Worm (Caenorhabditis elegans) whole organism, L2 larva: ENCODE measurements around the gene F21C10.10.

Source experiments
- C34F6.9 ChIP-seq: fragments of 150-350 bp; optimal IDR thresholded peaks from 2 replicates; lab custom pipeline; 2014; ENCODE audit warnings: missing biosample characterization, missing genetic modification characterization
- F13H6.1 ChIP-seq: sonication (generic microtip); optimal IDR thresholded peaks from 2 replicates; lab custom pipeline; 2016; ENCODE audit warnings: missing genetic modification characterization, missing compliant biosample characterization
- R02D3.7 ChIP-seq: fragments of 150-350 bp; optimal IDR thresholded peaks from 2 replicates; lab custom pipeline; 2014; ENCODE audit warnings: missing biosample characterization, missing genetic modification characterization
- ZK546.5 ChIP-seq: sonication (generic microtip); optimal IDR thresholded peaks from 2 replicates; lab custom pipeline; 2017; ENCODE audit warnings: missing biosample characterization, missing genetic modification characterization
- aly-2 ChIP-seq: fragments of 150-350 bp; optimal IDR thresholded peaks from 2 replicates; lab custom pipeline; 2014; ENCODE audit warnings: missing biosample characterization, missing genetic modification characterization
- ama-1 ChIP-seq: fragments of 150-350 bp; optimal IDR thresholded peaks from 2 replicates; lab custom pipeline; 2018; ENCODE audit warnings: inconsistent platforms
- blmp-1 ChIP-seq: sonication (generic microtip); optimal IDR thresholded peaks from 2 replicates; lab custom pipeline; 2017; ENCODE audit warnings: missing genetic modification characterization, mild to moderate bottlenecking, missing compliant biosample characterization, antibody characterized with exemption, moderate library complexity; ENCODE audit not compliant: insufficient read depth
- ceh-16 ChIP-seq: fragments of 150-350 bp; optimal IDR thresholded peaks from 2 replicates; lab custom pipeline; 2014; ENCODE audit warnings: missing biosample characterization, missing genetic modification characterization
- ceh-82 ChIP-seq: fragments of 150-350 bp; optimal IDR thresholded peaks from 2 replicates; lab custom pipeline; 2014; ENCODE audit warnings: missing biosample characterization, missing genetic modification characterization
- egl-27 ChIP-seq: sonication (generic microtip); optimal IDR thresholded peaks from 3 replicates; lab custom pipeline; 2017; ENCODE audit warnings: missing biosample characterization, missing genetic modification reagents, missing genetic modification characterization
- fos-1 ChIP-seq: fragments of 150-350 bp; optimal IDR thresholded peaks from 2 replicates; lab custom pipeline; 2014; ENCODE audit warnings: missing biosample characterization, missing genetic modification characterization
- lin-11 ChIP-seq: fragments of 150-350 bp; sonication (generic microtip); optimal IDR thresholded peaks from 2 replicates; lab custom pipeline; 2014; ENCODE audit warnings: missing biosample characterization, missing genetic modification characterization, inconsistent platforms, mixed read lengths
- lin-13 ChIP-seq: fragments of 150-350 bp; optimal IDR thresholded peaks from 2 replicates; lab custom pipeline; 2014; ENCODE audit warnings: missing biosample characterization, missing genetic modification reagents, missing genetic modification characterization
- mab-5 ChIP-seq: fragments of 150-350 bp; optimal IDR thresholded peaks from 2 replicates; lab custom pipeline; 2014; ENCODE audit warnings: missing biosample characterization, missing genetic modification characterization
- mbf-1 ChIP-seq: sonication (generic microtip); optimal IDR thresholded peaks from 2 replicates; lab custom pipeline; 2017; ENCODE audit warnings: missing biosample characterization, missing genetic modification characterization
- mdl-1 ChIP-seq, 2 experiments: fragments of 150-350 bp in 1 of 2; sonication (generic microtip) in 1 of 2; optimal IDR thresholded peaks; 2 replicates each; lab custom pipeline; 2017; ENCODE audit warnings: missing biosample characterization in 2 of 2, missing genetic modification characterization in 2 of 2
- nhr-11 ChIP-seq: fragments of 150-350 bp; optimal IDR thresholded peaks from 2 replicates; lab custom pipeline; 2014; ENCODE audit warnings: missing biosample characterization, missing genetic modification characterization
- nhr-12 ChIP-seq: fragments of 150-350 bp; optimal IDR thresholded peaks from 2 replicates; lab custom pipeline; 2014; ENCODE audit warnings: missing biosample characterization, missing genetic modification characterization
- nhr-21 ChIP-seq: fragments of 150-350 bp; optimal IDR thresholded peaks from 2 replicates; lab custom pipeline; 2014; ENCODE audit warnings: missing biosample characterization, missing genetic modification characterization
- nhr-23 ChIP-seq: fragments of 150-350 bp; optimal IDR thresholded peaks from 2 replicates; lab custom pipeline; 2014; ENCODE audit warnings: missing biosample characterization, missing genetic modification reagents, missing genetic modification characterization
- nhr-25 ChIP-seq: fragments of 150-350 bp; sonication (generic microtip); optimal IDR thresholded peaks from 3 replicates; lab custom pipeline; 2014; ENCODE audit warnings: missing biosample characterization, missing genetic modification characterization
- nhr-6 ChIP-seq: fragments of 150-350 bp; optimal IDR thresholded peaks from 2 replicates; lab custom pipeline; 2014; ENCODE audit warnings: missing biosample characterization, missing genetic modification characterization
- peb-1 ChIP-seq: fragments of 150-350 bp; optimal IDR thresholded peaks from 2 replicates; lab custom pipeline; 2014; ENCODE audit warnings: missing biosample characterization, missing genetic modification characterization
- sem-4 ChIP-seq: fragments of 150-350 bp; optimal IDR thresholded peaks from 2 replicates; lab custom pipeline; 2014; ENCODE audit warnings: missing biosample characterization, missing genetic modification reagents, missing genetic modification characterization
- sma-3 ChIP-seq: sonication (generic microtip); optimal IDR thresholded peaks from 2 replicates; lab custom pipeline; 2016; ENCODE audit warnings: missing genetic modification reagents, missing genetic modification characterization, missing compliant biosample characterization
- sma-9 ChIP-seq, 2 experiments: fragments of 150-350 bp in 1 of 2; sonication (generic microtip) in 1 of 2; optimal IDR thresholded peaks; 2 replicates each; lab custom pipeline; 2014 to 2016; ENCODE audit warnings: missing genetic modification characterization in 2 of 2, mild to moderate bottlenecking in 1 of 2, missing biosample characterization in 1 of 2, missing compliant biosample characterization in 1 of 2, missing genetic modification reagents in 1 of 2, moderate library complexity in 1 of 2
- unc-39 ChIP-seq: fragments of 150-350 bp; optimal IDR thresholded peaks from 2 replicates; lab custom pipeline; 2014; ENCODE audit warnings: missing biosample characterization, missing genetic modification characterization
- unc-55 ChIP-seq: fragments of 150-350 bp; sonication (generic microtip); optimal IDR thresholded peaks from 3 replicates; lab custom pipeline; 2014; ENCODE audit warnings: missing biosample characterization, missing genetic modification reagents, missing genetic modification characterization

Gene F21C10.10

ce11 chrV:9062341-9062740 lies 33.7 kb upstream of the F21C10.10 start, which contains the start of gene C25E10.12:
TSS of gene C25E10.12 (minus strand) at chrV:9062441.
- TF ChIP-seq C34F6.9 (tag; lab: Kevin White, UChicago) (no peak), nhr-23 (tag; lab: Kevin White, UChicago) (no peak), R02D3.7 (tag; lab: Kevin White, UChicago) (no peak), nhr-6 (no peak), ceh-82 (tag; lab: Kevin White, UChicago) (no peak)

- TF ChIP-seq nhr-25 (tag; lab: Kevin White, UChicago) (peak; percentile 27), mab-5 (tag; lab: Kevin White, UChicago) (no peak)
These were observed 32.9 kb upstream of the F21C10.10 start for ce11 chrV:9063134-9063533.

ce11 chrV:9065001-9065400 lies 31.1 kb upstream of the F21C10.10 start:
- TF ChIP-seq lin-13 (GFP tag; lab: Kevin White, UChicago) (no peak), ceh-16 (tag; lab: Kevin White, UChicago) (no peak), ZK546.5 (tag; lab: Kevin White, UChicago) (no peak), fos-1 (no peak), egl-27 (tag; lab: Kevin White, UChicago) (no peak), nhr-23 (tag; lab: Kevin White, UChicago) (no peak), nhr-6 (no peak), mdl-1 (tag; optimal IDR thresholded peaks at IDR 0.05; lab: Kevin White, UChicago) (no peak)
- TF ChIP-seq, all 48 proteins: peak for 0

- no peak for TF ChIP-seq nhr-6
- TF ChIP-seq blmp-1 (tag; lab: Kevin White, UChicago) = peak; percentile 61
- TF ChIP-seq nhr-25 (tag; lab: Kevin White, UChicago) = peak; percentile 35
- peak; percentile 30 for TF ChIP-seq ceh-16 (tag; lab: Kevin White, UChicago)
- TF ChIP-seq mdl-1 (tag; optimal IDR thresholded peaks at IDR 0.05; lab: Kevin White, UChicago) = no peak
- peak; percentile 25 for TF ChIP-seq sma-9 (GFP tag; optimal IDR thresholded peaks at IDR 0.05; lab: Kevin White, UChicago)
- TF ChIP-seq sma-9 (tag; optimal IDR thresholded peaks at IDR 0.05; lab: Kevin White, UChicago) = no peak
- TF ChIP-seq, all 48 proteins: peak for 4
These were observed 30.2 kb upstream of the F21C10.10 start for ce11 chrV:9065915-9066314.

ce11 chrV:9067678-9068077 lies 28.4 kb upstream of the F21C10.10 start, which contains the start of gene fip-2:
TSS of gene fip-2 (plus strand) at chrV:9067978.
- TF ChIP-seq mab-5 (tag; lab: Kevin White, UChicago) (no peak), ceh-16 (tag; lab: Kevin White, UChicago) (no peak), nhr-21 (tag; lab: Kevin White, UChicago) (no peak), peb-1 (tag; lab: Kevin White, UChicago) (no peak), aly-2 (no peak), nhr-12 (tag; lab: Kevin White, UChicago) (no peak), unc-39 (no peak)

- no peak for TF ChIP-seq ama-1 (lab: Kevin White, UChicago)
- no peak for TF ChIP-seq sma-3 (GFP tag; lab: Kevin White, UChicago)
- no peak for TF ChIP-seq nhr-11 (tag; lab: Kevin White, UChicago)
- TF ChIP-seq mbf-1 (tag; lab: Kevin White, UChicago) = no peak
- TF ChIP-seq unc-55 (GFP tag; lab: Kevin White, UChicago) = no peak
- no peak for TF ChIP-seq sem-4
- no peak for TF ChIP-seq aly-2
- TF ChIP-seq nhr-12 (tag; lab: Kevin White, UChicago) = no peak
These were observed 26.4 kb upstream of the F21C10.10 start, which contains the start of gene T27E4.5 for ce11 chrV:9069680-9070079. TSS of gene T27E4.5 (minus strand) at chrV:9069780.

ce11 chrV:9073322-9074038 lies 22.6 kb upstream of the F21C10.10 start, which contains the start of gene oac-50:
TSS of gene oac-50 (minus strand) at chrV:9073540.
- TF ChIP-seq lin-11 (tag; lab: Kevin White, UChicago) (no peak), sma-9 (GFP tag; optimal IDR thresholded peaks at IDR 0.05; lab: Kevin White, UChicago) (peak; percentile 2), sma-9 (tag; optimal IDR thresholded peaks at IDR 0.05; lab: Kevin White, UChicago) (no peak), F13H6.1 (peak; percentile 27)
